In the genomic region with DNA sequence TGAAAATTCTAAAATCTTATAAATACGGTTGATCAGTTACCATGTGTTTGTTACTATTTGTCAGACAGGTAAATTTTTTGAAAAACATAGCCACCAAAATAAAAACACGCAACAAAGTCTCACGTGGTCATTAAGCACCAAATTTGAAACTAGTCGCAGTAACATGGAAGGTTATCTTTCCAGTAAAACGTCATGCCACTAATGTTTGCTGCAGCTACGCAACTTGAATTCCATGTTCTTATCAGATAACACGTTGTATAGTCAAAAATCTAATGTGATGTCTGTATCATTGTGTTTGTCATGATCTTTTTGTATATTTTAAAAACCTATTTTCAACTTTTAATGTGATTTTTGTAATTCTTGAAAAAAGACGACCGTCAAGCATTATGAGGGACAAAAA, we compare ENCODE assay signal across 6 worm cellular contexts.
TF ChIP-seq lines count a peak whose summit lies in the region.

No protein-coding gene starts in this region.

TF ChIP-seq in whole organism, L1 larva, 84 proteins besides CTCF, POLR2A, EP300 and RAD21:
- TF ChIP-seq lin-35 (GFP tag; optimal IDR thresholded peaks at IDR 0.05; lab: Kevin White, UChicago) (peak in 1 of 2 experiments; percentile 37), lin-14 (GFP tag; optimal IDR thresholded peaks at IDR 0.05; lab: Kevin White, UChicago) (peak; percentile 41), xbp-1 (tag; optimal IDR thresholded peaks at IDR 0.05; lab: Kevin White, UChicago) (no peak), mdl-1 (tag; optimal IDR thresholded peaks at IDR 0.05; lab: Kevin White, UChicago) (peak in 1 of 2 experiments; percentile 56), elt-3 (tag; optimal IDR thresholded peaks at IDR 0.05; lab: Kevin White, UChicago) (peak in 1 of 6 experiments; percentile 20), ceh-8 (GFP tag; optimal IDR thresholded peaks at IDR 0.05; lab: Kevin White, UChicago) (no peak), nhr-20 (tag; optimal IDR thresholded peaks at IDR 0.05; lab: Kevin White, UChicago) (peak; percentile 57), lin-15B (tag; optimal IDR thresholded peaks at IDR 0.05; lab: Kevin White, UChicago) (no peak), nhr-85 (tag; lab: Kevin White, UChicago) (peak; percentile 78), elt-2 (tag; optimal IDR thresholded peaks at IDR 0.05; lab: Kevin White, UChicago) (peak; percentile 88), nhr-71 (tag; optimal IDR thresholded peaks at IDR 0.05; lab: Kevin White, UChicago) (peak; percentile 37), nhr-90 (tag; optimal IDR thresholded peaks at IDR 0.05; lab: Kevin White, UChicago; ENCODE audit: poor library complexity) (peak; percentile 37), grh-1 (GFP tag; IDR thresholded peaks at IDR 0.05; lab: Robert Waterston, UW) (peak; percentile 10; the same call in 1 of the 2 replicates), snu-23 (GFP tag; optimal IDR thresholded peaks at IDR 0.05; lab: Kevin White, UChicago) (peak; percentile 7)

TF ChIP-seq in whole organism, L2 larva, 48 proteins besides CTCF, POLR2A, EP300 and RAD21 (continues in another document):
- peak; percentile 40 for TF ChIP-seq sma-3 (GFP tag; optimal IDR thresholded peaks at IDR 0.05; lab: Kevin White, UChicago)
- peak; percentile 75 for TF ChIP-seq crh-2 (tag; optimal IDR thresholded peaks at IDR 0.05; lab: Kevin White, UChicago)
- no peak for TF ChIP-seq ztf-4 (tag; optimal IDR thresholded peaks at IDR 0.05; lab: Kevin White, UChicago)
- peak; percentile 26 for TF ChIP-seq gmeb-1 (tag; optimal IDR thresholded peaks at IDR 0.05; lab: Kevin White, UChicago)
- no peak for TF ChIP-seq unc-62 (GFP tag; optimal IDR thresholded peaks at IDR 0.05; lab: Kevin White, UChicago)
- no peak for TF ChIP-seq mab-5 (tag; optimal IDR thresholded peaks at IDR 0.05; lab: Kevin White, UChicago)
- TF ChIP-seq C34F6.9 (tag; optimal IDR thresholded peaks at IDR 0.05; lab: Kevin White, UChicago), result no peak
- no peak for TF ChIP-seq elt-1 (tag; optimal IDR thresholded peaks at IDR 0.05; lab: Kevin White, UChicago)
- TF ChIP-seq sma-9 (GFP tag; optimal IDR thresholded peaks at IDR 0.05; lab: Kevin White, UChicago), result peak; percentile 84
- TF ChIP-seq sma-9 (tag; optimal IDR thresholded peaks at IDR 0.05; lab: Kevin White, UChicago), result no peak
- no peak for TF ChIP-seq aly-2 (tag; optimal IDR thresholded peaks at IDR 0.05; lab: Kevin White, UChicago)
- no peak for TF ChIP-seq nhr-25 (tag; optimal IDR thresholded peaks at IDR 0.05; lab: Kevin White, UChicago)
- peak; percentile 84 for TF ChIP-seq fos-1 (tag; optimal IDR thresholded peaks at IDR 0.05; lab: Kevin White, UChicago)
- peak in 1 of 2 experiments; percentile 33 for TF ChIP-seq mdl-1 (tag; optimal IDR thresholded peaks at IDR 0.05; lab: Kevin White, UChicago)
- no peak for TF ChIP-seq alr-1 (tag; optimal IDR thresholded peaks at IDR 0.05; lab: Kevin White, UChicago)

TF ChIP-seq in whole organism, L3 larva, 47 proteins besides CTCF, POLR2A, EP300 and RAD21:
- TF ChIP-seq pha-4 (tag; optimal IDR thresholded peaks at IDR 0.05; lab: Kevin White, UChicago) (peak; percentile 16), pqm-1 (tag; optimal IDR thresholded peaks at IDR 0.05; lab: Kevin White, UChicago) (peak; percentile 92), jun-1 (tag; optimal IDR thresholded peaks at IDR 0.05; lab: Kevin White, UChicago) (peak; percentile 31), mml-1 (tag; optimal IDR thresholded peaks at IDR 0.05; lab: Kevin White, UChicago) (no peak), elt-2 (tag; optimal IDR thresholded peaks at IDR 0.05; lab: Kevin White, UChicago) (peak; percentile 90)

TF ChIP-seq in whole organism, L4 larva, 104 proteins besides CTCF, POLR2A, EP300 and RAD21 (continues in another document):
- peak; percentile 86 for TF ChIP-seq dve-1 (tag; optimal IDR thresholded peaks at IDR 0.05; lab: Kevin White, UChicago; ENCODE audit: insufficient read depth)
- TF ChIP-seq pqm-1 (tag; optimal IDR thresholded peaks at IDR 0.05; lab: Kevin White, UChicago), result peak; percentile 79
- no peak for TF ChIP-seq skn-1 (tag; optimal IDR thresholded peaks at IDR 0.05; lab: Kevin White, UChicago)
- no peak for TF ChIP-seq arid-1 (GFP tag; conservative IDR thresholded peaks at IDR 0.05; lab: Robert Waterston, UW)
- no peak for TF ChIP-seq lir-3 (tag; optimal IDR thresholded peaks at IDR 0.05; lab: Kevin White, UChicago)
- peak; percentile 43 for TF ChIP-seq nhr-48 (tag; optimal IDR thresholded peaks at IDR 0.05; lab: Kevin White, UChicago)
- peak in 1 of 2 experiments; percentile 73 for TF ChIP-seq mdl-1 (tag; optimal IDR thresholded peaks at IDR 0.05; lab: Kevin White, UChicago)
- peak; percentile 24 for TF ChIP-seq zip-2 (tag; optimal IDR thresholded peaks at IDR 0.05; lab: Kevin White, UChicago)
- no peak for TF ChIP-seq hif-1 (tag; optimal IDR thresholded peaks at IDR 0.05; lab: Kevin White, UChicago)
- TF ChIP-seq lin-1 (GFP tag; IDR thresholded peaks at IDR 0.05; lab: Robert Waterston, UW), result peak; percentile 74
- TF ChIP-seq nhr-102 (tag; optimal IDR thresholded peaks at IDR 0.05; lab: Kevin White, UChicago), result peak; percentile 5
- TF ChIP-seq tra-1 (GFP tag; IDR thresholded peaks at IDR 0.05; lab: Robert Waterston, UW), result 0 out of 2 replicates have a peak, but pooled peaks have one; percentile 23
- TF ChIP-seq snpc-1.2 (GFP tag; IDR thresholded peaks at IDR 0.05; lab: Robert Waterston, UW), result no peak
- no peak for TF ChIP-seq zfp-2 (tag; optimal IDR thresholded peaks at IDR 0.05; lab: Kevin White, UChicago)
- TF ChIP-seq mxl-3 (GFP tag; optimal IDR thresholded peaks at IDR 0.05; lab: Kevin White, UChicago), result peak; percentile 67
- peak; percentile 83 for TF ChIP-seq hlh-11 (tag; optimal IDR thresholded peaks at IDR 0.05; lab: Kevin White, UChicago)
- no peak for TF ChIP-seq daf-16 (GFP tag; optimal IDR thresholded peaks at IDR 0.05; lab: Kevin White, UChicago)
- peak; percentile 90 for TF ChIP-seq daf-16 (tag; optimal IDR thresholded peaks at IDR 0.05; lab: Kevin White, UChicago)
- peak; percentile 79 for TF ChIP-seq dmd-6 (GFP tag; IDR thresholded peaks at IDR 0.05; lab: Robert Waterston, UW)

TF ChIP-seq in whole organism, late embryonic, 69 proteins besides CTCF, POLR2A, EP300 and RAD21:
- peak; percentile 48 for TF ChIP-seq elt-2 (tag; optimal IDR thresholded peaks at IDR 0.05; lab: Kevin White, UChicago)
- no peak for TF ChIP-seq unc-86 (tag; optimal IDR thresholded peaks at IDR 0.05; lab: Kevin White, UChicago)
- no peak for TF ChIP-seq fkh-6 (tag; optimal IDR thresholded peaks at IDR 0.05; lab: Kevin White, UChicago)
- no peak for TF ChIP-seq ceh-30 (tag; optimal IDR thresholded peaks at IDR 0.05; lab: Kevin White, UChicago)

TF ChIP-seq in whole organism, young adult, 124 proteins besides CTCF, POLR2A, EP300 and RAD21:
- TF ChIP-seq mcd-1 (GFP tag; IDR thresholded peaks at IDR 0.05; lab: Robert Waterston, UW), result no peak
- no peak for TF ChIP-seq nhr-90 (tag; optimal IDR thresholded peaks at IDR 0.05; lab: Kevin White, UChicago)
- TF ChIP-seq nhr-120 (GFP tag; IDR thresholded peaks at IDR 0.05; lab: Robert Waterston, UW), result no peak
- TF ChIP-seq zim-3 (tag; optimal IDR thresholded peaks at IDR 0.05; lab: Kevin White, UChicago), result no peak
- TF ChIP-seq nfya-2 (GFP tag; IDR thresholded peaks at IDR 0.05; lab: Robert Waterston, UW), result no peak
- peak; percentile 84 for TF ChIP-seq nhr-80 (tag; optimal IDR thresholded peaks at IDR 0.05; lab: Kevin White, UChicago)
TF ChIP-seq in whole organism, young adult: peak in this region for 1.
